Worm (Caenorhabditis elegans): ENCODE measurements around the gene pqn-54.
A peak's percentile ranks its signal among the peaks of the same experiment; 100 is the strongest.

Gene pqn-54

ce11 chrV:1464543-1465040, at the start of gene pqn-54, which contains the start of gene fpn-1.2:
TSS of gene pqn-54 (plus strand) at chrV:1464990.
TSS of gene fpn-1.2 (minus strand) at chrV:1464699.
- peak; percentile 11 for TF ChIP-seq sma-9 (GFP tag; optimal IDR thresholded peaks at IDR 0.05)
- TF ChIP-seq sma-9 (tag; optimal IDR thresholded peaks at IDR 0.05) = no peak
- no peak for TF ChIP-seq lin-13 (GFP tag; optimal IDR thresholded peaks at IDR 0.05)
- TF ChIP-seq nhr-25 (tag; optimal IDR thresholded peaks at IDR 0.05) = no peak
- peak; percentile 37 for TF ChIP-seq fos-1 (tag; optimal IDR thresholded peaks at IDR 0.05)

ce11 chrV:1416154-1416553, 48.6 kb upstream of the pqn-54 start:
- TF ChIP-seq egl-27 (tag; optimal IDR thresholded peaks at IDR 0.05) (no peak), elt-3 (tag; optimal IDR thresholded peaks at IDR 0.05) (no peak), snpc-4 (tag; optimal IDR thresholded peaks at IDR 0.05) (no peak), sma-9 (GFP tag; optimal IDR thresholded peaks at IDR 0.05) (no peak), sma-9 (tag; optimal IDR thresholded peaks at IDR 0.05) (no peak), sma-3 (GFP tag; optimal IDR thresholded peaks at IDR 0.05) (no peak), R02D3.7 (tag; optimal IDR thresholded peaks at IDR 0.05) (no peak), fos-1 (tag; optimal IDR thresholded peaks at IDR 0.05) (no peak), mbf-1 (tag; optimal IDR thresholded peaks at IDR 0.05) (no peak), ztf-4 (tag; optimal IDR thresholded peaks at IDR 0.05) (no peak)

- no peak for TF ChIP-seq ceh-82 (tag; optimal IDR thresholded peaks at IDR 0.05)
- no peak for TF ChIP-seq sma-3 (GFP tag; optimal IDR thresholded peaks at IDR 0.05)
- TF ChIP-seq Y55F3AM.14 (GFP tag; optimal IDR thresholded peaks at IDR 0.05) = no peak
- no peak for TF ChIP-seq elt-1 (tag; optimal IDR thresholded peaks at IDR 0.05)
- TF ChIP-seq aly-2 (tag; optimal IDR thresholded peaks at IDR 0.05) = no peak
- TF ChIP-seq dmd-4 (tag; optimal IDR thresholded peaks at IDR 0.05) = no peak
- no peak for TF ChIP-seq skn-1 (tag; optimal IDR thresholded peaks at IDR 0.05)
- no peak for TF ChIP-seq lin-13 (GFP tag; optimal IDR thresholded peaks at IDR 0.05)
Observed at ce11 chrV:1422269-1422668, 42.5 kb upstream of the pqn-54 start.

DNA sequence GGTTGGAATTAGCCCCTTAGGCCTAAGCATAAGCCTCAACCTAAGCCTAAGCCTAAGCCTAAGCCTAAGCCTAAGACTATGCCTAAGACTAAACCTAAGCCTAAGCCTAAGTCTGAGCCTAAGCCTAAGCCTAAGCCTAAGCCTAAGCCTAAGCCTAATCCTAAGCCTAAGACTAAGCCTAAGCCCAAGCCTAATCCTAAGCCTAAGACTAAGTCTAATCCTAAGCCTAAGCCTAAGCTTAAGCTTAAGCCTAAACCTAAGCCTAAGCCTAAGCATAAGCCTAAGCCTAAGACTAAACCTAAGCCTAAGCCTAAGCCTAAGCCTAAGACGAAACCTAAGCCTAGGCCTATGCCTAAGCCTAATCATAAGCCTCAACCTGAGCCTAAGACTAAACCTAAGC, 41.5 kb upstream of the pqn-54 start:
- TF ChIP-seq ama-1 (optimal IDR thresholded peaks at IDR 0.05) (no peak), unc-62 (GFP tag; optimal IDR thresholded peaks at IDR 0.05) (no peak), nhr-77 (tag; optimal IDR thresholded peaks at IDR 0.05) (no peak), unc-39 (tag; optimal IDR thresholded peaks at IDR 0.05) (no peak), egl-27 (tag; optimal IDR thresholded peaks at IDR 0.05) (no peak)

ce11 chrV:1425595-1425994, 39.2 kb upstream of the pqn-54 start, which contains the start of gene R12A1.3:
TSS of gene R12A1.3 (minus strand) at chrV:1425794.
- TF ChIP-seq nhr-77 (tag; optimal IDR thresholded peaks at IDR 0.05) = no peak
- TF ChIP-seq elt-3 (tag; optimal IDR thresholded peaks at IDR 0.05) = no peak
- TF ChIP-seq nhr-6 (tag; optimal IDR thresholded peaks at IDR 0.05) = no peak
- TF ChIP-seq ZK546.5 (tag; optimal IDR thresholded peaks at IDR 0.05) = no peak
- TF ChIP-seq gmeb-1 (tag; optimal IDR thresholded peaks at IDR 0.05) = no peak
- no peak for TF ChIP-seq C34F6.9 (tag; optimal IDR thresholded peaks at IDR 0.05)
- TF ChIP-seq aly-2 (tag; optimal IDR thresholded peaks at IDR 0.05) = no peak
- no peak for TF ChIP-seq sma-3 (GFP tag; optimal IDR thresholded peaks at IDR 0.05)
- TF ChIP-seq mdl-1 (tag; optimal IDR thresholded peaks at IDR 0.05) = no peak
- TF ChIP-seq lsy-2 (tag; optimal IDR thresholded peaks at IDR 0.05) = no peak
- no peak for TF ChIP-seq unc-39 (tag; optimal IDR thresholded peaks at IDR 0.05)
- TF ChIP-seq peb-1 (tag; optimal IDR thresholded peaks at IDR 0.05) = no peak
- TF ChIP-seq nhr-21 (tag; optimal IDR thresholded peaks at IDR 0.05) = no peak
- no peak for TF ChIP-seq dmd-4 (tag; optimal IDR thresholded peaks at IDR 0.05)
- no peak for TF ChIP-seq snpc-4 (tag; optimal IDR thresholded peaks at IDR 0.05)
- TF ChIP-seq nhr-25 (tag; optimal IDR thresholded peaks at IDR 0.05) = no peak
- no peak for TF ChIP-seq alr-1 (tag; optimal IDR thresholded peaks at IDR 0.05)
- no peak for TF ChIP-seq lin-11 (tag; optimal IDR thresholded peaks at IDR 0.05)
- TF ChIP-seq sma-9 (GFP tag; optimal IDR thresholded peaks at IDR 0.05) = no peak
- no peak for TF ChIP-seq sma-9 (tag; optimal IDR thresholded peaks at IDR 0.05)

DNA sequence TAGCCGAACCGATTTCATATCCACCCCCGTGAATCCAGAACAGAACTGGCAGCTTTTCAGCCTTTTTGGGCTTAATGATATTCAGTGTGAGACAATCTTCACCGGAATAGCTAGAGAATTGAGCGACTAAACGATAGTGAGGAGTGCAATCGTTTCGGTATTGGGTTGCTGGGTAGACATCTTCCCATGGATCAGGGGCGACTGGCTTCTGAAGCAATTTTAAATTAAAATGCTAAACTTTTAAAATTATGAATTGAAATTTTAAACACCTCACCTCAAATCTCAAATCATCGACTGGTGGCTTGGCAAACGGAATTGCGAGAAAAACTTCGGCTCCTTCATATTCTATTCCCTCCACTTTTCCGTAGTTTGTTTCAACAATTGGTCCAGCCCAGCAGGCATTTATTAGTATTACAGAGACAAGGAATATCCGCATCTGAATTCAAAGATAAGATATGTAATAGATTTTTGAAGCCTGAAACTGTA, 33.0 kb upstream of the pqn-54 start, which contains the start of gene ges-1:
TSS of gene ges-1 (minus strand) at position 436 of the 486 bp plus-strand sequence.
- no peak for TF ChIP-seq nhr-6 (tag; optimal IDR thresholded peaks at IDR 0.05)

All from whole organism, L2 larva.